Fruit fly (Drosophila melanogaster): ENCODE results near the gene Cyp316a1.

dm6 chr3L:7518351-7519102, 26.9 kb downstream of the Cyp316a1 start, which contains the start of gene ltl:
- TF ChIP-seq pan (optimal IDR thresholded peaks at IDR 0.05) (no peak), pan (GFP tag; optimal IDR thresholded peaks at IDR 0.05 in 1 of 2, IDR thresholded peaks at IDR 0.05 in 1 of 2) (no peak), CG11398 (GFP tag; optimal IDR thresholded peaks at IDR 0.05) (no peak), ro (GFP tag; IDR thresholded peaks at IDR 0.05) (no peak)
